Worm (Caenorhabditis elegans) whole organism, L2 larva: ENCODE results near the gene lbp-1.

Experiments
- ama-1 ChIP-seq: fragments of 150-350 bp; optimal IDR thresholded peaks from 2 replicates; lab custom pipeline; 2018; ENCODE audit warnings: inconsistent platforms
- ceh-16 ChIP-seq: fragments of 150-350 bp; optimal IDR thresholded peaks from 2 replicates; lab custom pipeline; 2014; ENCODE audit warnings: missing biosample characterization, missing genetic modification characterization
- dmd-4 ChIP-seq: sonication (generic microtip); optimal IDR thresholded peaks from 2 replicates; lab custom pipeline; 2017; ENCODE audit warnings: missing biosample characterization, missing genetic modification characterization
- egl-27 ChIP-seq: sonication (generic microtip); optimal IDR thresholded peaks from 3 replicates; lab custom pipeline; 2017; ENCODE audit warnings: missing biosample characterization, missing genetic modification reagents, missing genetic modification characterization
- elt-1 ChIP-seq: fragments of 150-350 bp; optimal IDR thresholded peaks from 2 replicates; lab custom pipeline; 2014; ENCODE audit warnings: missing biosample characterization, missing genetic modification characterization
- lin-11 ChIP-seq: fragments of 150-350 bp; sonication (generic microtip); optimal IDR thresholded peaks from 2 replicates; lab custom pipeline; 2014; ENCODE audit warnings: missing biosample characterization, missing genetic modification characterization, inconsistent platforms, mixed read lengths
- mbf-1 ChIP-seq: sonication (generic microtip); optimal IDR thresholded peaks from 2 replicates; lab custom pipeline; 2017; ENCODE audit warnings: missing biosample characterization, missing genetic modification characterization
- nhr-23 ChIP-seq: fragments of 150-350 bp; optimal IDR thresholded peaks from 2 replicates; lab custom pipeline; 2014; ENCODE audit warnings: missing biosample characterization, missing genetic modification reagents, missing genetic modification characterization
- ztf-11 ChIP-seq: sonication (generic microtip); optimal IDR thresholded peaks from 2 replicates; lab custom pipeline; 2017; ENCODE audit warnings: missing biosample characterization, missing genetic modification characterization

DNA sequence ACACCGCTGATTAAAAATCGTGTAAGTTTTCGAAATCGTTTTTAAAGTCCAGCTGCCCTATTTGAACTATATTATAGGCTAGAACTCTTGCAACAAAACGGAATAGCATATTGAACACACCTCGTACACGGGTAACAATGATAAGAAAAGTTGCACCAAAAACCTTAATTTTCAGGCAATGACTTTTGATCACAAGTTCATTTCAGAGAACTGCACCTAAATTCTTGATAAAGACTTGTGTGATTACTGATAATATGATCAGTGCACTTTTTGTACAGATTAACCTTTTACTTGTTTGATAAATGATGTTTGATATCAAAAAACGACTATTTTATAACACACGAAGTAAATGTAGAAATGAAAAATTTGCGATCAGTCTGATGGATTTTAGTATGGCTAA lies 38.9 kb downstream of the lbp-1 start:
- no peak for TF ChIP-seq nhr-23 (tag; lab: Kevin White, UChicago)
- TF ChIP-seq mbf-1, result no peak
- TF ChIP-seq ama-1 (lab: Kevin White, UChicago), result no peak
- no peak for TF ChIP-seq ztf-11 (tag; lab: Kevin White, UChicago)
- no peak for TF ChIP-seq ceh-16 (tag; lab: Kevin White, UChicago)
- TF ChIP-seq egl-27 (tag; lab: Kevin White, UChicago), result no peak
- no peak for TF ChIP-seq dmd-4
- TF ChIP-seq lin-11 (tag; lab: Kevin White, UChicago), result no peak
- TF ChIP-seq elt-1 (tag; lab: Kevin White, UChicago), result no peak
